Fruit fly (Drosophila melanogaster): ENCODE results near the gene rump.

Gene rump

DNA sequence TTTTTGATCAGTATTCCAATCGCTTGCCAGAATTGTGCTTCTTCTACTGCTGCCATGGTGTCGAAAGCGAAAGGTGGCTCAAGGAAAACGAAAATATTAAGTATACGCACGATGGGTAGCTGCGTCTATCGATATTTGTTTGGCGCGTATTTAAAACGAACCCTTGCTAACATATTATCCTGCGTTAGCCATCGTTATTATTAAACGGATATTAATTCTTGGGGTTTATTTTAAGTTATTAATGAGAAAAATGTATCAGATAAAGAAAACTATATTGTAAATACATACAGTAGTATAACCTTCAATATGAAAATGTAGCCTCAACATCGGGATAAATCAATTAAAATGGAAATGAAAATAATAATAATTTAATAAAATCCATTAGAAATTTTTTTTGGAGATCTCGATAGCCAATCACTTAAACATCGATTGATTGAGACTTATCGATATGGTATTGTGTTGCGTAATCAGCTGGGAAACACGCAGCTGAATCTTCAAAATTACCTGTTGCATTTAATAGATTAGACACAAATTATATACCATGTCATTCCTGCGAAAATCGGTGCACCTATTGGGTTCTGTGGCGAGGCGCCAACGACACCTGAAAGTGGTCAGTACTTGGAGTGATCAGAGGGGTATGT lies 45.3 kb upstream of the rump start, which contains the start of the genes CG9386 and BckdhA (continued):
- TF ChIP-seq CG1233 (GFP tag; optimal IDR thresholded peaks at IDR 0.05) (no peak), lab (GFP tag; optimal IDR thresholded peaks at IDR 0.05) (peak; percentile 55), chn (GFP tag; optimal IDR thresholded peaks at IDR 0.05) (peak; percentile 61), CG13894 (tag; optimal IDR thresholded peaks at IDR 0.05) (peak; percentile 63), CG18262 (tag; optimal IDR thresholded peaks at IDR 0.05) (peak; percentile 56), CG17359 (tag; optimal IDR thresholded peaks at IDR 0.05) (peak; percentile 32), CG11398 (GFP tag; optimal IDR thresholded peaks at IDR 0.05) (no peak), CG6272 (GFP tag; IDR thresholded peaks at IDR 0.05) (peak; percentile 37; the same call in 1 of the 2 replicates), CG6791 (GFP tag; IDR thresholded peaks at IDR 0.05; ENCODE audit: partially characterized antibody) (peak; percentile 12; the same call in 1 of the 3 replicates), eve (GFP tag; optimal IDR thresholded peaks at IDR 0.05) (no peak), bigmax (GFP tag; optimal IDR thresholded peaks at IDR 0.05) (no peak), CG18476 (GFP tag; optimal IDR thresholded peaks at IDR 0.05) (peak; percentile 34), B-H2 (GFP tag; optimal IDR thresholded peaks at IDR 0.05) (peak; percentile 45), Dbx (GFP tag; IDR thresholded peaks at IDR 0.05) (peak; percentile 53; the same call in 2 of the 3 replicates), CG6254 (GFP tag; optimal IDR thresholded peaks at IDR 0.05) (no peak), CG9727 (GFP tag; optimal IDR thresholded peaks at IDR 0.05) (peak; percentile 68), Dip2 (GFP tag; IDR thresholded peaks at IDR 0.05) (no peak), CrebB (tag; optimal IDR thresholded peaks at IDR 0.05) (no peak), Dll (GFP tag; IDR thresholded peaks at IDR 0.05; ENCODE audit: partially characterized antibody) (peak; percentile 85), unc-4 (GFP tag; IDR thresholded peaks at IDR 0.05; ENCODE audit: partially characterized antibody) (peak; percentile 73), odd (GFP tag; optimal IDR thresholded peaks at IDR 0.05) (peak; percentile 48), CG3838 (GFP tag; optimal IDR thresholded peaks at IDR 0.05) (no peak), ems (GFP tag; optimal IDR thresholded peaks at IDR 0.05) (peak; percentile 53), CG16863 (GFP tag; optimal IDR thresholded peaks at IDR 0.05) (peak; percentile 5), fd3F (GFP tag; optimal IDR thresholded peaks at IDR 0.05) (peak; percentile 7), cato (GFP tag; optimal IDR thresholded peaks at IDR 0.05; ENCODE audit: borderline replicate concordance) (peak; percentile 17), Gsc (GFP tag; IDR thresholded peaks at IDR 0.05) (no peak), gem (tag; optimal IDR thresholded peaks at IDR 0.05) (peak; percentile 66), CG4707 (GFP tag; optimal IDR thresholded peaks at IDR 0.05) (no peak), CG1647 (GFP tag; optimal IDR thresholded peaks at IDR 0.05) (peak; percentile 55), MBD-R2 (GFP tag; IDR thresholded peaks at IDR 0.05) (peak; percentile 49), CG7357 (GFP tag; IDR thresholded peaks at IDR 0.05) (no peak), CG32767 (GFP tag; IDR thresholded peaks at IDR 0.05) (0 out of 2 replicates have a peak, but pooled peaks have one; percentile 38), Hmx (GFP tag; optimal IDR thresholded peaks at IDR 0.05) (peak; percentile 32), so (GFP tag; IDR thresholded peaks at IDR 0.05) (no peak), HmgZ (tag; optimal IDR thresholded peaks at IDR 0.05) (peak; percentile 21), CG17612 (GFP tag; IDR thresholded peaks at IDR 0.05) (no peak), CG3407 (GFP tag; optimal IDR thresholded peaks at IDR 0.05) (peak; percentile 13), CG15269 (tag; optimal IDR thresholded peaks at IDR 0.05) (no peak), Aef1 (GFP tag; IDR thresholded peaks at IDR 0.05) (peak; percentile 13; the same call in 1 of the 3 replicates), sima (GFP tag; optimal IDR thresholded peaks at IDR 0.05) (no peak), bsh (GFP tag; optimal IDR thresholded peaks at IDR 0.05) (peak in 1 of 2 experiments; percentile 15), pnt (GFP tag; optimal IDR thresholded peaks at IDR 0.05) (peak; percentile 34), emc (GFP tag; optimal IDR thresholded peaks at IDR 0.05) (no peak), klu (GFP tag; IDR thresholded peaks at IDR 0.05) (no peak), sna (GFP tag; IDR thresholded peaks at IDR 0.05; ENCODE audit: partially characterized antibody) (no peak; the same call in none of the 2 replicates), Adf1 (GFP tag; IDR thresholded peaks at IDR 0.05) (no peak), btn (GFP tag; optimal IDR thresholded peaks at IDR 0.05) (no peak), Hey (tag; optimal IDR thresholded peaks at IDR 0.05) (no peak)
